Worm (Caenorhabditis elegans): ENCODE data around the gene C35B1.7.
"Not testable (repeated sequence)": the region's sequence is repeated elsewhere in the genome, so short reads cannot be mapped to it uniquely, and the experiment has no call there.

C35B1.7 gene

ce11 chrIV:4115634-4116033 is 6.8 kb downstream of the C35B1.7 start, which contains the start of the genes F49F1.4 and F49F1.2:
TSS of gene F49F1.4 (minus strand) at chrIV:4115734.
TSS of gene F49F1.2 (plus strand) at chrIV:4115943.
- TF ChIP-seq lsy-12 (tag; optimal IDR thresholded peaks at IDR 0.05) (no peak), zag-1 (tag; optimal IDR thresholded peaks at IDR 0.05) (no peak), unc-62 (GFP tag; optimal IDR thresholded peaks at IDR 0.05) (no peak), nhr-25 (tag; optimal IDR thresholded peaks at IDR 0.05) (no peak), elt-3 (tag; optimal IDR thresholded peaks at IDR 0.05) (no peak), mdl-1 (tag; optimal IDR thresholded peaks at IDR 0.05) (no peak), pqm-1 (tag; optimal IDR thresholded peaks at IDR 0.05) (no peak), egl-5 (tag; optimal IDR thresholded peaks at IDR 0.05) (no peak), aly-2 (tag; optimal IDR thresholded peaks at IDR 0.05) (no peak), fos-1 (tag; optimal IDR thresholded peaks at IDR 0.05) (no peak), ceh-16 (tag; optimal IDR thresholded peaks at IDR 0.05) (no peak), snpc-4 (tag; optimal IDR thresholded peaks at IDR 0.05) (no peak)

ce11 chrIV:4117432-4117831 is 8.6 kb downstream of the C35B1.7 start, which contains the start of gene drd-50:
TSS of gene drd-50 (plus strand) at chrIV:4117732.
- no peak for TF ChIP-seq lin-15B (tag; optimal IDR thresholded peaks at IDR 0.05)
- TF ChIP-seq elt-2 (tag; optimal IDR thresholded peaks at IDR 0.05), result peak; percentile 65
- TF ChIP-seq nhr-77 (tag; optimal IDR thresholded peaks at IDR 0.05), result no peak

DNA sequence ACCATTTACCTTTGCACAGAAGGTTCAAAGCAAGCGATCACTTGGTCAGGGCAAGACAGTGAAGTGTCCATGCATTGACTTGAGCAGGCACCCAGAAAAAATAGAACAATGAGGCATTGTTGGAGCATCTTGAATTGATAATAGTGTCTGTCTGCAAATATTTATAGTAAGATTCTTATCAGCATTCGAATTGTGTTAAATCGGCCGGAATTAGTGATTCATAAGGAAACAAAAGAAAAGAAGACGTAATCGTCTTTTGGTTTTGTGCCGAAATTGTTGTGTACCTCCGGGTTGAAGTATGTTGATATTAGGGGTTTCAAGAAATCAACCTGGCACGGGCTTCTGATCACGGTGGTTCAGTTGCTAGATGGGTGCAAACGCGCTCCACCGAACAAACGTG is 11.4 kb downstream of the C35B1.7 start, which contains the start of gene F49F1.5:
F49F1.5 (minus strand) TSS at position 153 of the 400 bp plus-strand sequence.
- TF ChIP-seq sea-2 (GFP tag; optimal IDR thresholded peaks at IDR 0.05), result no peak
- peak; percentile 63 for TF ChIP-seq elt-2 (tag; optimal IDR thresholded peaks at IDR 0.05)

DNA sequence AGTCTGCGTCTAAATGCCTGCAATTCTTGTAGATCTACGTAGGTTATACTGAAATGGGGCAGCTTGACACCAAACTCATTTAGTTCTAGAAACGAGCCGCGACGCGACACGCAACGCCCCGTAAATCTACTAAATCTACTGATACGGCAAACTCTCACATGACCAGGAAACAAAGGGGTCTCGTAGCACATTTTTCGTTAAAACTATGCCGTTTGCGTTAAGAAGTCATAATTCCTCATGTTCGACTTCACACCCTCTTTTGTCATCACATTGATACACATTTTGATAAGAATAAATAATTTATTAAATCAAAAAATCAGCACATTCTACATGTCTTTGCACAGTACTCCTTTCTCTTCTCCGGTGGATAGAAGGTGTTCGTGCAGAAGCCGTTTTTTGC is 12.2 kb downstream of the C35B1.7 start:
- TF ChIP-seq pqm-1 (tag; optimal IDR thresholded peaks at IDR 0.05) (peak; percentile 31), elt-1 (tag; optimal IDR thresholded peaks at IDR 0.05) (no peak), snpc-4 (tag; optimal IDR thresholded peaks at IDR 0.05) (no peak), ceh-16 (tag; optimal IDR thresholded peaks at IDR 0.05) (no peak), nfya-1 (tag; optimal IDR thresholded peaks at IDR 0.05; ENCODE audit: insufficient read depth) (no peak), unc-39 (tag; optimal IDR thresholded peaks at IDR 0.05) (no peak), elt-2 (tag; optimal IDR thresholded peaks at IDR 0.05) (peak; percentile 77), egl-5 (tag; optimal IDR thresholded peaks at IDR 0.05) (no peak), daf-12 (tag; optimal IDR thresholded peaks at IDR 0.05) (no peak), hmg-11 (tag; optimal IDR thresholded peaks at IDR 0.05) (no peak), ztf-11 (tag; optimal IDR thresholded peaks at IDR 0.05) (no peak), nhr-77 (tag; optimal IDR thresholded peaks at IDR 0.05) (no peak), nhr-25 (tag; optimal IDR thresholded peaks at IDR 0.05) (no peak), ceh-28 (tag; optimal IDR thresholded peaks at IDR 0.05) (no peak), lin-15B (tag; optimal IDR thresholded peaks at IDR 0.05) (no peak)

DNA sequence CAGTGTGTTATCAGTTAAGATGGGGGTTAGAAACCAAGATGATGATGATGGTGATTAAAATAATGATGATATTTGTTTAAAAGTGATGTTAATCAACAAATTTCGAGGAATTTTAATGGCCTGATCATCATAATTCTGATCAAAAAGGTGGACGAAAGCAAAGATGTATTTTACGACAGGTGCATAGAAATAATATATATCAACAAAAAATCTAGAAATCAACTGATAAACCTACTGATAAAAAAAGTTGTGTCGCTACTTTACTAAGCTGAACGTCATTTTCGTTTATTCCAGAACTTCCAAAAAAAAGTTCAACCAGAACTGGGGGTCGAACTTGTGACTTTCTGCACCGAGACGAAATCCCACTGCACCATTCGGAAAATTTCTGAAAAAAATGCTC is 14.2 kb downstream of the C35B1.7 start, which contains the start of gene mul-1:
mul-1 (minus strand) TSS at position 84 of the 400 bp plus-strand sequence.
- TF ChIP-seq skn-1 (tag; optimal IDR thresholded peaks at IDR 0.05), result no peak
- TF ChIP-seq ceh-82 (tag; optimal IDR thresholded peaks at IDR 0.05), result no peak
- no peak for TF ChIP-seq R02D3.7 (tag; optimal IDR thresholded peaks at IDR 0.05)
- TF ChIP-seq eor-1 (tag; optimal IDR thresholded peaks at IDR 0.05), result no peak
- TF ChIP-seq nhr-11 (tag; optimal IDR thresholded peaks at IDR 0.05), result no peak
- no peak for TF ChIP-seq ztf-11 (tag; optimal IDR thresholded peaks at IDR 0.05)
- peak; percentile 69 for TF ChIP-seq elt-2 (tag; optimal IDR thresholded peaks at IDR 0.05)

- TF ChIP-seq nhr-43 (tag; optimal IDR thresholded peaks at IDR 0.05; ENCODE audit: poor library complexity, severe bottlenecking); lin-39 (tag; optimal IDR thresholded peaks at IDR 0.05); nhr-237 (tag; optimal IDR thresholded peaks at IDR 0.05): not testable (repeated sequence)
Observed at ce11 chrIV:4125657-4126056, 16.8 kb downstream of the C35B1.7 start, which contains the start of gene F49F1.7. TSS of gene F49F1.7 (minus strand) at chrIV:4125757.
